Worm (Caenorhabditis elegans): ENCODE results near the gene F21E9.2.

DNA sequence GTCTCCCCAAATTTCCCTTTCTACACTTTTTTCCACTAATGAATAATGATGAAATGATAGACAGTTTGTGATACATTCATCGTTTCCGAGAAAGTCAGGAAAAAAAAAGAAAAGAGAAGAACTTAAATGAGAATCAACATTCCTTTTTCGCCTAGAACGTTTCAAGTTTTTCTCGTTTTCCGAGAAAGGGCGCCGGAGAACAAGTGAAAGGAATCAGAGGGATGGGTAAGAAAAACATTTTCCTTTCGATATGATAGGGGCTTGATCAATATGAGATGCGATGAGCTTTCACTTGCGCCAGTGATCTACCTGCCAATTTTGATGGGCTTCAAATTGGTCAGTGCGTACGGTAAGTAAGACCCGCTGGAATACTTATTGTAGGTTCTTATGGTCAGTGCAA lies 20.3 kb downstream of the F21E9.2 start:
- TF ChIP-seq hlh-30 (tag; optimal IDR thresholded peaks at IDR 0.05; ENCODE audit: insufficient read depth) (no peak), elt-4 (tag; optimal IDR thresholded peaks at IDR 0.05) (no peak), ceh-19 (GFP tag; optimal IDR thresholded peaks at IDR 0.05) (no peak), unc-55 (GFP tag; optimal IDR thresholded peaks at IDR 0.05) (no peak), unc-3 (GFP tag; conservative IDR thresholded peaks at IDR 0.05) (no peak), unc-3 (tag; optimal IDR thresholded peaks at IDR 0.05) (no peak), nfya-1 (tag; optimal IDR thresholded peaks at IDR 0.05) (no peak), pha-4 (tag; optimal IDR thresholded peaks at IDR 0.05) (no peak), C08G9.2 (tag; optimal IDR thresholded peaks at IDR 0.05) (no peak), rnt-1 (tag; optimal IDR thresholded peaks at IDR 0.05) (no peak), pqm-1 (tag; optimal IDR thresholded peaks at IDR 0.05) (no peak), pax-1 (tag; optimal IDR thresholded peaks at IDR 0.05) (no peak)

Measured in whole organism, late embryonic.